Worm (Caenorhabditis elegans) whole organism, late embryonic: ENCODE data around the gene ceh-90.

Source experiments
- F13H6.1 ChIP-seq: sonication (generic microtip); optimal IDR thresholded peaks from 2 replicates; lab custom pipeline; 2016; ENCODE audit warnings: missing genetic modification characterization, missing compliant biosample characterization
- ceh-22 ChIP-seq: sonication (generic microtip); optimal IDR thresholded peaks from 2 replicates; lab custom pipeline; 2017; ENCODE audit warnings: missing biosample characterization, missing genetic modification characterization
- elt-2 ChIP-seq: sonication (generic microtip); optimal IDR thresholded peaks from 2 replicates; lab custom pipeline; 2016; ENCODE audit warnings: missing genetic modification reagents, missing genetic modification characterization, missing compliant biosample characterization
- hlh-30 ChIP-seq: sonication (generic microtip); optimal IDR thresholded peaks from 2 replicates; lab custom pipeline; 2017; ENCODE audit warnings: antibody characterized with exemption, missing genetic modification characterization, missing compliant biosample characterization; ENCODE audit not compliant: insufficient read depth
- pag-3 ChIP-seq: sonication (generic microtip); optimal IDR thresholded peaks from 2 replicates; lab custom pipeline; 2016; ENCODE audit warnings: missing compliant biosample characterization, missing genetic modification characterization, borderline replicate concordance
- rnt-1 ChIP-seq: sonication (generic microtip); optimal IDR thresholded peaks from 2 replicates; lab custom pipeline; 2016; ENCODE audit warnings: missing genetic modification characterization, missing compliant biosample characterization
- tbx-2 ChIP-seq: sonication (generic microtip); optimal IDR thresholded peaks from 2 replicates; lab custom pipeline; 2016; ENCODE audit warnings: missing genetic modification characterization, missing compliant biosample characterization
- unc-55 ChIP-seq: sonication (generic microtip); optimal IDR thresholded peaks from 2 replicates; lab custom pipeline; 2017; ENCODE audit warnings: missing biosample characterization, missing genetic modification reagents, missing genetic modification characterization

DNA sequence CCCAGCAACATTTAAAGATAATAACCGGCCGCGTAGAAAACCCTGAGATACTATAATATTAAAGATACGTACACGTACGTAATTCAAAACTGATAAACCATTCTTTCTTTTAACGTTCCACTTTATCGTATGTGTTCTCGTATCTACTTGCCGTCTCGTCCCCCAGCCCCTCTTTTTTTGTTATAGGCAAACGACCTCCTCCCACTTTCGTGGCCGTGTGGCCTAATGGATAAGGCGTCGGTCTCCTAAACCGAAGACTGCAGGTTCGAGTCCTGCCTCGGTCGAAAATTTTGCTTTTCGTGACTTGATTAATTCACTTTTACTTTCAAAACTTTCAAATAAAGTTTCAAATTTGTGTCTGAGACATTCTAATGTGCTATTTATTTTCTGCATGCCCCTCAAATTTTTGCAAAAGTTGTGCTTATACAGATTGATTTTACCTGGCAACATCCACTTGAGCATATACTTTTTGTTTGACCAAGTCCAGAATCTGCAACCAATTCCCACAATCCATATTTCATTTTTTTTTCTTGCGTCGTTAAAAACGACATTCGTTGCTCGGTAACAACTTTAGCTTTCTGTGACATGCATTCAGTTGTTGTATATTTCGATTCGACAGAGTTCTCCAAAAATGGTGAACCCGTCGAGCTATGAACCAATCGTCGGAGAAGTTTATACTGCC, 41.2 kb downstream of the ceh-90 start, which contains the start of gene F28H6.7:
- TF ChIP-seq elt-2 (tag; lab: Kevin White, UChicago) (peak; percentile 97), hlh-30 (tag; lab: Kevin White, UChicago) (peak; percentile 19), tbx-2 (tag; lab: Kevin White, UChicago) (peak; percentile 85), rnt-1 (tag; lab: Kevin White, UChicago) (peak; percentile 85), F13H6.1 (tag; lab: Kevin White, UChicago) (peak; percentile 69), pag-3 (peak; percentile 3), ceh-22 (tag; lab: Kevin White, UChicago) (no peak), unc-55 (GFP tag; lab: Kevin White, UChicago) (no peak)
